Fruit fly (Drosophila melanogaster): ENCODE data around the gene CG4968.

The CG4968 gene

DNA sequence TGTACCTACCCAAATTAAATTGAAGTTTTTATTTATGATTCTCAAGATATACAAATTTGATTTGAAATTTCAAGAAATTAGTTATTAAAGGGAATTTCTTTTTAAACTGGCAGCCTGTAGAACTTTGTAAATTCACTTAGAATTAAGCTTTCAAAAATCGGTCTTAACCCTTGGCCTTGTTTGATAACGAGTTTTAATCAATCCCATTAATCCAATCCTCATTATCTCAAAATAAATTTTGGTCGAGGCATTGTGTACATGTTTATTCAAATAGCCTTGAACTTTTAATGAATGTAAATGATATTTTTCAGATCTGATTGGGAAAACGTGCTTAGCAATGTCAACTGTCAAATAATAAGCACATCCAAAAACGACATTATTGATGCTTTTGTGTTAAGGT is 33.1 kb downstream of the CG4968 start:
- TF ChIP-seq CG17801 (GFP tag; optimal IDR thresholded peaks at IDR 0.05; ENCODE audit: partially characterized antibody) = no peak

DNA sequence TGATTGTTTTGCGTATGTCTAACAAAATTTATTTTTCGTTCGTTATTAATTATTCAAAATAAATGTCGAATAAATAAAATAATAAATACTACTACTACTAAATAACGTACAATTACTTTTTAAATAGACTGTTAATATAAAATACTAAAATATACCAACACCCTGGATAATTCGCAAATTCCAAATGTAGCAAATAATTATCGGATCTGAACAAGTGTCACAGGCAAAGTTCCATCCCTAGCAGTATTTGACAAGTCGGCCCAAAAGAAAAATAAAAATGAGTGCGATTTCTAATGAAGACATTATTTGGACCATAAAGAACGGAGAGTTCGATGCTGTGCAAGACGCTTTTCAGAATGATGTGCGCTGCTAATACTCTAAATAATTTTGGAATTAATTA is 34.7 kb downstream of the CG4968 start, which contains the start of gene CG31715:
CG31715 (plus strand) TSS at position 212 of the 400 bp plus-strand sequence.
- peak; percentile 33 for TF ChIP-seq CG17801 (GFP tag; optimal IDR thresholded peaks at IDR 0.05; ENCODE audit: partially characterized antibody)

DNA sequence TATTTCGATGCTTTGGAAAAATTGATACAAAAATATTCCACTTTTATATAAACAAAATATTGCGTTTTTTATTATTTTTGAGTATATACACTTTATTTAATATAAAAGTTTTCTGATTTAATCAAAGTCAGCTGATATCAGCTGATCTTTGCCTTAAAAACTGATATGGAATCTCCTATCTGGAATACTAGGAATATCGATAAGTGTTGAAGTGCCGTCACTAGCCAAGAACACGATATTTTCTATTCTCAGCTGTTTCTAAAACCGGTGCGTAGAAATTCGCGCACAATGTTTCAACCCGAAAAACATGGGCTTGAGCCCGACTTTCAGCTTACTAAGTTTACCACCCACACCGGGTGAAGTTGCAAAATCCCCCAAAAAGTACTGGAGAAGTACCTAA is 35.7 kb downstream of the CG4968 start, which contains the start of gene Sps2:
Sps2 (plus strand) TSS at position 124 of the 400 bp plus-strand sequence.
- peak; percentile 33 for TF ChIP-seq CG17801 (GFP tag; optimal IDR thresholded peaks at IDR 0.05; ENCODE audit: partially characterized antibody)

DNA sequence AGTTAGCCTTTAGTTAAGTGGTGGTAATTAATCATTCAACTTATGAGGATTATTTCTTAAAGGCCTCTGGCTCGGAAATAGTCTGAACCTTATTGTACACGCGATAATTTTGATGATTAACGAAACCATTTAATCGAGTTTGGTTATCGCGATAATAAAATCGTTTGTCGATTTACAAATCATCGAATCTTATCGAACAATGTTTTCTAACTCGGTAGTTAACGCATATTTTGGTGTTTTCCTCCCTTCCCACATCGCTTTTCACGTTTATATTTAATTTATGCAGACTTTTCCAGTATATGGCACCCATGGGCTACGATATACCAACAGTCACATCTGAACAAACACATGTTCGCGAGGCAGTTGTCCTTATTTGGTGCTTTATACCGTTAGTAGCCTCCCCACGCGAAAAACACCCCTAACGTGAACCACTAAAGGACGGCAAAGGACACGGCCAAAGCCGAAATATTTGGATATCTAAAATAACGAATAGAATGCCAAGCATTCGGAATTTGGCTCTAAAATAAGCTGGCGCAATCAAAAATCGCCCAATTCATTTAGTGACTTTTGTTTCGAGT is 37.4 kb downstream of the CG4968 start, which contains the start of gene Frmd5:
Frmd5 (plus strand) TSS at position 414 of the 578 bp plus-strand sequence.
- TF ChIP-seq CG17801 (GFP tag; optimal IDR thresholded peaks at IDR 0.05; ENCODE audit: partially characterized antibody) = no peak

DNA sequence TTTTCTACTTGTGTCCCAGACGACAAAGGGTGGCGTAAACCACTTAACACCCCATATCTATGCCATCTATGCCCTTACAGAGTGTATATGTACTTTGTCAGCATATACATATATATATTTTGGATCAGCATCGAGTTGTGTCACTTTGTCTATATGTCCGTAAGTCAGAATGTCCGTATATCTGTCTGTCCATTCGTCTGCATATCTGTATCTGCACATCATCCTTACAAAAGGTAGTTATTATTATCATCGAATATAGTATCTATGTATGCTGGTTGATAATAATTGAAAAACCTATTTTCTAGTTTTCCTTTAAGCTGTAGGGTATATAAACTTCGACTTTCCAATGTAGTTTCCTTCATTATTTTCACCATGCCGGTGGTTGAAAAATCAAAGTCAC is 44.4 kb downstream of the CG4968 start:
- TF ChIP-seq CG17801 (GFP tag; optimal IDR thresholded peaks at IDR 0.05; ENCODE audit: partially characterized antibody) = no peak

DNA sequence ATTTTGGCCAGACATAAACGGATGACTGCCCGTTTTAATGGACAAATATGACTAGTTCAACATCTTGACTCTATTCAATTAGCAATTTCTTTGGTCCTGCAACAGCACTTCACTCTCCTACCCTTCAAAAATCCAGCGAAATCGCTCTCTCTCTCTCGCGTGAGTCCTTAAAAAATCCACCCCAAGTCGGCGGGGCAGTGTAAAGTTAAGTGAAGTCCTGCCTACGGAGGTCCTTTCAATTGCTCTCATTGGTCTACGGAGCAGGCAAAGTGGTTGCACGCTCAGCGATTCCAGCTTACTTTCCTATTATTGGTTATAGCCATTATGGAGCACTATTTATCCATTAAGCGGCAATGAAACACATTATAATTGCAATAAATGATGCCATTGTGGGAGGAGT is 47.1 kb downstream of the CG4968 start, which contains the start of gene CG34367:
CG34367 (minus strand) TSS at position 35 of the 400 bp plus-strand sequence.
- no peak for TF ChIP-seq CG17801 (GFP tag; optimal IDR thresholded peaks at IDR 0.05; ENCODE audit: partially characterized antibody)

DNA sequence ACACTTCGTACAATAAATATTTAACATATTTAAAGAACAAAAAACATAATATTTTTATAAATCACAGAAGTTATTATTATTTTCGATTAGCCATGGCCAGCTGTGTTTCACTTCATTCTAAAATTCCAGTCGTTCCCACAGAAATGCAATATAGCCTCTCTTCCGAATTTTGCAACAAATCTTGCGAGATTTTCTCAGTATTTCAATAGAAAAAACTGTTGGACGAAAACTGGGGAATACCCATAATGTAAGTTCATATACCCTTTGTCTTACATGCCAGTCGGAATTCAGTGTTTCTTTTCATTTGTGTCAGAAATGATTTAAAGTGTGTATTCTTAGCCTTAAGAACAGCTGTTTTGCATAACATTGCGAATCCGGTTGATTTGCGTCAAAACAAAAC is 49.8 kb downstream of the CG4968 start, which contains the start of the genes CtsL4 and ClpP:
CtsL4 (minus strand) TSS at position 90 of the 400 bp plus-strand sequence.
ClpP (plus strand) TSS at position 288 of the 400 bp plus-strand sequence.
- TF ChIP-seq CG17801 (GFP tag; optimal IDR thresholded peaks at IDR 0.05; ENCODE audit: partially characterized antibody) = no peak
